Worm (Caenorhabditis elegans) whole organism, L4 larva: ENCODE results near the gene F58F9.6.
A peak's percentile ranks its signal among the peaks of the same experiment; 100 is the strongest.

ENCODE experiments used
- D1046.2 ChIP-seq: fragments of 200-800 bp; sonication (Bioruptor generic); IDR thresholded peaks from 2 replicates; pipeline ENCODE4 v1.3.6; 2022; ENCODE audit warnings: missing genetic modification characterization, missing compliant biosample characterization
- F10B5.3 ChIP-seq: sonication (generic microtip); optimal IDR thresholded peaks from 2 replicates; lab custom pipeline; 2016; ENCODE audit warnings: mild to moderate bottlenecking, missing genetic modification characterization, missing compliant biosample characterization
- F44E2.7 ChIP-seq: fragments of 200-800 bp; sonication (Bioruptor generic); IDR thresholded peaks from 2 replicates; pipeline ENCODE4 v2.1.2; 2022; ENCODE audit warnings: missing genetic modification characterization, missing compliant biosample characterization
- T20F7.1 ChIP-seq: fragments of 200-800 bp; sonication (Bioruptor generic); optimal IDR thresholded peaks from 2 replicates; lab custom pipeline; 2018; ENCODE audit warnings: mild to moderate bottlenecking, missing genetic modification characterization, missing compliant biosample characterization
- Y48G9A.11 ChIP-seq: fragments of 200-800 bp; sonication (Bioruptor generic); IDR thresholded peaks from 2 replicates; pipeline ENCODE4 v1.3.6; 2022; ENCODE audit warnings: missing genetic modification reagents, missing genetic modification characterization, missing compliant biosample characterization
- Y5F2A.4 ChIP-seq: fragments of 200-800 bp; sonication (Bioruptor generic); optimal IDR thresholded peaks from 2 replicates; lab custom pipeline; 2018; ENCODE audit warnings: mild to moderate bottlenecking, missing genetic modification characterization, missing compliant biosample characterization
- Y75B8A.6 ChIP-seq: fragments of 200-800 bp; sonication (Bioruptor generic); IDR thresholded peaks from 2 replicates; pipeline ENCODE4 v1.3.6; 2022; ENCODE audit warnings: missing genetic modification reagents, missing genetic modification characterization, missing compliant biosample characterization
- aha-1 ChIP-seq: fragments of 150-350 bp; peaks from one replicate; lab custom pipeline; 2014; ENCODE audit warnings: missing biosample characterization, missing genetic modification characterization
- ama-1 ChIP-seq: fragments of 150-350 bp; optimal IDR thresholded peaks from 2 replicates; lab custom pipeline; 2014; ENCODE audit warnings: inconsistent platforms, mixed read lengths
- ceh-20 ChIP-seq: fragments of 200-800 bp; sonication (Bioruptor generic); IDR thresholded peaks from 2 replicates; pipeline ENCODE4 v1.3.6; 2022; ENCODE audit warnings: missing genetic modification reagents, missing genetic modification characterization, missing compliant biosample characterization
- ceh-32 ChIP-seq: sonication (generic microtip); optimal IDR thresholded peaks from 2 replicates; lab custom pipeline; 2016; ENCODE audit warnings: mild to moderate bottlenecking, missing genetic modification characterization, missing compliant biosample characterization; ENCODE audit not compliant: poor library complexity
- ctbp-1 ChIP-seq: fragments of 200-800 bp; sonication (Bioruptor generic); IDR thresholded peaks from 2 replicates; pipeline ENCODE4 v1.3.6; 2022; ENCODE audit warnings: missing genetic modification reagents, missing genetic modification characterization, missing compliant biosample characterization
- daf-16 ChIP-seq, 3 experiments: sonication (generic microtip); optimal IDR thresholded peaks; 2 replicates each; lab custom pipeline; 2016 to 2017; ENCODE audit warnings: missing genetic modification characterization in 3 of 3, missing genetic modification reagents in 3 of 3, mild to moderate bottlenecking in 2 of 3, missing compliant biosample characterization in 2 of 3, missing biosample characterization in 1 of 3, moderate library complexity in 1 of 3
- daf-19 ChIP-seq: fragments of 200-800 bp; sonication (Bioruptor generic); conservative IDR thresholded peaks from 2 replicates; pipeline ENCODE4 v1.3.6; 2022; ENCODE audit warnings: missing genetic modification characterization, missing compliant biosample characterization
- daf-8 ChIP-seq: fragments of 200-800 bp; sonication (Bioruptor generic); IDR thresholded peaks from 2 replicates; pipeline ENCODE4 v1.3.6; 2022; ENCODE audit warnings: missing genetic modification characterization, missing compliant biosample characterization
- dmd-6 ChIP-seq: fragments of 200-800 bp; sonication (Bioruptor generic); IDR thresholded peaks from 2 replicates; pipeline ENCODE4 v1.3.6; 2022; ENCODE audit warnings: missing genetic modification reagents, missing genetic modification characterization, missing compliant biosample characterization
- dve-1 ChIP-seq: sonication (generic microtip); optimal IDR thresholded peaks from 2 replicates; lab custom pipeline; 2017; ENCODE audit warnings: antibody characterized with exemption, mild to moderate bottlenecking, missing genetic modification characterization, missing compliant biosample characterization; ENCODE audit not compliant: insufficient read depth
- fos-1 ChIP-seq: fragments of 150-350 bp; optimal IDR thresholded peaks from 2 replicates; lab custom pipeline; 2014; ENCODE audit warnings: missing biosample characterization, missing genetic modification characterization
- hlh-11 ChIP-seq: fragments of 200-800 bp; sonication (Bioruptor generic); optimal IDR thresholded peaks from 2 replicates; lab custom pipeline; 2018; ENCODE audit warnings: mild to moderate bottlenecking, missing genetic modification characterization, missing compliant biosample characterization
- hlh-30 ChIP-seq: sonication (generic microtip); optimal IDR thresholded peaks from 2 replicates; lab custom pipeline; 2017; ENCODE audit warnings: antibody characterized with exemption, mild to moderate bottlenecking, missing genetic modification characterization, missing compliant biosample characterization; ENCODE audit not compliant: insufficient read depth
- hmg-1.1 ChIP-seq: fragments of 200-800 bp; sonication (Bioruptor generic); IDR thresholded peaks from 2 replicates; pipeline ENCODE4 v1.3.6; 2022; ENCODE audit warnings: missing genetic modification reagents, missing genetic modification characterization, missing compliant biosample characterization
- jun-1 ChIP-seq: fragments of 150-350 bp; optimal IDR thresholded peaks from 2 replicates; lab custom pipeline; 2014; ENCODE audit warnings: missing biosample characterization, missing genetic modification reagents, missing genetic modification characterization
- lin-15B ChIP-seq: fragments of 150-350 bp; sonication (generic microtip); optimal IDR thresholded peaks from 3 replicates; lab custom pipeline; 2014; ENCODE audit warnings: missing biosample characterization, missing genetic modification characterization
- lin-29 ChIP-seq: fragments of 200-800 bp; sonication (Bioruptor generic); IDR thresholded peaks from 2 replicates; pipeline ENCODE4 v1.3.6; 2022; ENCODE audit warnings: missing genetic modification reagents, missing genetic modification characterization, missing compliant biosample characterization
- lin-39 ChIP-seq: fragments of 150-350 bp; optimal IDR thresholded peaks from 2 replicates; lab custom pipeline; 2014; ENCODE audit warnings: missing biosample characterization, missing genetic modification reagents, missing genetic modification characterization
- mdt-29 ChIP-seq: fragments of 200-800 bp; sonication (Bioruptor generic); IDR thresholded peaks from 2 replicates; pipeline ENCODE4 v1.3.6; 2022; ENCODE audit warnings: missing genetic modification reagents, missing genetic modification characterization, missing compliant biosample characterization
- mep-1 ChIP-seq: fragments of 150-350 bp; sonication (generic microtip); optimal IDR thresholded peaks from 3 replicates; lab custom pipeline; 2014; ENCODE audit warnings: missing biosample characterization, missing genetic modification characterization
- mxl-2 ChIP-seq: fragments of 200-800 bp; sonication (Bioruptor generic); conservative IDR thresholded peaks from 2 replicates; pipeline ENCODE4 v1.3.6; 2022; ENCODE audit warnings: missing genetic modification reagents, missing genetic modification characterization, missing compliant biosample characterization
- nhr-10 ChIP-seq: fragments of 150-350 bp; optimal IDR thresholded peaks from 2 replicates; lab custom pipeline; 2014; ENCODE audit warnings: missing biosample characterization, missing genetic modification characterization
- nhr-237 ChIP-seq: sonication (generic microtip); optimal IDR thresholded peaks from 2 replicates; lab custom pipeline; 2017; ENCODE audit warnings: missing biosample characterization, missing genetic modification characterization
- nhr-28 ChIP-seq: fragments of 150-350 bp; optimal IDR thresholded peaks from 2 replicates; lab custom pipeline; 2014; ENCODE audit warnings: missing biosample characterization, missing genetic modification characterization
- nhr-41 ChIP-seq: fragments of 200-800 bp; sonication (Bioruptor generic); IDR thresholded peaks from 2 replicates; pipeline ENCODE4 v1.3.6; 2022; ENCODE audit warnings: missing genetic modification reagents, missing genetic modification characterization, missing compliant biosample characterization
- nhr-6 ChIP-seq: fragments of 150-350 bp; optimal IDR thresholded peaks from 2 replicates; lab custom pipeline; 2014; ENCODE audit warnings: missing biosample characterization, missing genetic modification characterization
- nhr-76 ChIP-seq: fragments of 150-350 bp; optimal IDR thresholded peaks from 2 replicates; lab custom pipeline; 2014; ENCODE audit warnings: missing biosample characterization, missing genetic modification characterization
- pqm-1 ChIP-seq: sonication (generic microtip); optimal IDR thresholded peaks from 2 replicates; lab custom pipeline; 2017; ENCODE audit warnings: missing biosample characterization, missing genetic modification characterization
- rbr-2 ChIP-seq: sonication (generic microtip); optimal IDR thresholded peaks from 2 replicates; lab custom pipeline; 2016; ENCODE audit warnings: missing genotype, missing genetic modification characterization, missing compliant biosample characterization
- sdz-12 ChIP-seq: fragments of 200-800 bp; sonication (Bioruptor generic); optimal IDR thresholded peaks from 2 replicates; lab custom pipeline; 2018; ENCODE audit warnings: mild to moderate bottlenecking, missing genetic modification characterization, missing compliant biosample characterization
- spr-3 ChIP-seq: fragments of 200-800 bp; sonication (Bioruptor generic); optimal IDR thresholded peaks from 2 replicates; lab custom pipeline; 2018; ENCODE audit warnings: mild to moderate bottlenecking, missing genetic modification characterization, missing compliant biosample characterization
- tag-97 ChIP-seq: fragments of 200-800 bp; sonication (Bioruptor generic); IDR thresholded peaks from 2 replicates; pipeline ENCODE4 v1.3.6; 2022; ENCODE audit warnings: missing genetic modification characterization, missing compliant biosample characterization
- tra-1 ChIP-seq: fragments of 200-800 bp; sonication (Bioruptor generic); IDR thresholded peaks from 2 replicates; pipeline ENCODE4 v1.3.6; 2022; ENCODE audit warnings: missing genetic modification reagents, missing genetic modification characterization, missing compliant biosample characterization
- unc-62 ChIP-seq, 3 experiments: fragments of 150-350 bp in 1 of 3; sonication (generic microtip); optimal IDR thresholded peaks in 2 of 3; peaks in 1 of 3; 1 replicate in 1 of 3; 2 replicates in 2 of 3; lab custom pipeline; 2014 to 2017; ENCODE audit warnings: missing biosample characterization in 3 of 3, missing genetic modification characterization in 3 of 3, missing genetic modification reagents in 3 of 3, missing genotype in 1 of 3
- vab-7 ChIP-seq: fragments of 200-800 bp; sonication (Bioruptor generic); IDR thresholded peaks from 2 replicates; pipeline ENCODE4 v1.3.6; 2022; ENCODE audit warnings: missing genetic modification reagents, missing genetic modification characterization, missing compliant biosample characterization
- zfp-3 ChIP-seq: fragments of 200-800 bp; sonication (Bioruptor generic); conservative IDR thresholded peaks from 2 replicates; pipeline ENCODE4 v1.3.6; 2022; ENCODE audit warnings: missing genetic modification reagents, missing genetic modification characterization, missing compliant biosample characterization

F58F9.6 gene

DNA sequence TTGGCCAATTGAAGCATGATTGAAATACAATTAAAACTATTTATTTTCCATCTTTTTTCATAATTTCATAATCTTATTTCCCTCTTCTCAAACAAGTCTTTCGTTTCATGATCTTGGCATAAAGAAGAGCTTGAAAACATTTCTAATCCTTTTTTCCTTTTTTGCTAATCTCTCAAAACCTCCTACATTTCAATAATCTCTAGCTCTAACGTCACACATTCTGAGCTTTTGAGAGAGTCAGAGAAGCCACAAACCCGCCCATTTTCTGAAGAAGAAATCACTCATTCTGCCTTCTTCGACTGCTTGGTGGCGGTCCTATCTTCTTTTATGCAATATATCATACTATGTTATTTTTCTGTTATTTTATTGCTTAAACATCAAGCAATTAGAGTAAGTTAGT lies 12.2 kb upstream of the F58F9.6 start, which contains the start of gene F58F9.1:
Gene F58F9.1 (plus strand): TSS at position 251 of the 400 bp plus-strand sequence.
- TF ChIP-seq hlh-30 (peak; percentile 6), Y48G9A.11 (GFP tag; lab: Robert Waterston, UW) (no peak), aha-1 (tag; lab: Kevin White, UChicago) (peak; percentile 44), unc-62 (GFP tag; optimal IDR thresholded peaks at IDR 0.05 in 1 of 2; lab: Kevin White, UChicago) (peak in 1 of 2 experiments; percentile 16), unc-62 (tag; optimal IDR thresholded peaks at IDR 0.05; lab: Kevin White, UChicago) (no peak), hmg-1.1 (GFP tag; lab: Robert Waterston, UW) (no peak), ctbp-1 (no peak), nhr-41 (no peak), nhr-237 (tag; lab: Kevin White, UChicago) (no peak), spr-3 (GFP tag; lab: Kevin White, UChicago) (no peak)
- TF ChIP-seq, all 104 proteins: peak for 3

DNA sequence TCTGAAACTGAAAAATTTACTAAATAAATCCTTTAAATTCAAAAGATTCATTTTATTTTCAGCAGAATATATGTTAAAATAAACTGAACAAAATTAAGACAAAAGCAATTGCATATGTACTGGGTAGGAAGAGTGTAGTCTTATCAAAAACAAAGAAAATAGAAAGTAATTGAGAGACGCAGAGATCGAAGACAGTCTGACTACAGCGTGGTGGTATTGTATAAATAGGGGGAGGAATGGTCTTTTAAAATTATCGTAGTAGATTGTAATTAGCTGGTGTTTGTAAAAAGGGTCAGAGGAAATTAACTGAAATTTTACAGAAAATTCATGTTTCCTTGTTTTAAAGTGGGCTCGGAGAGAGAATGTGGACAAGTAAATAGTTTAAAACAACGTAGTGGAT lies 11.1 kb upstream of the F58F9.6 start, which contains the start of gene acox-3:
Gene acox-3 (minus strand): TSS at position 7 of the 400 bp plus-strand sequence.
- TF ChIP-seq daf-19 (GFP tag; lab: Robert Waterston, UW), result no peak
- TF ChIP-seq D1046.2, result no peak
- TF ChIP-seq Y75B8A.6 (GFP tag; lab: Robert Waterston, UW), result no peak
- peak; percentile 40 for TF ChIP-seq dve-1 (tag; lab: Kevin White, UChicago)
- no peak for TF ChIP-seq lin-39 (tag; lab: Kevin White, UChicago)
- no peak for TF ChIP-seq nhr-41
- TF ChIP-seq lin-15B (tag; lab: Kevin White, UChicago), result no peak
- TF ChIP-seq nhr-6 (tag; lab: Kevin White, UChicago), result no peak
- TF ChIP-seq F10B5.3, result no peak
- TF ChIP-seq pqm-1 (tag; lab: Kevin White, UChicago), result peak; percentile 53
- peak; percentile 66 for TF ChIP-seq nhr-28
- no peak for TF ChIP-seq tag-97
- TF ChIP-seq ceh-32 (tag; lab: Kevin White, UChicago), result no peak
- TF ChIP-seq hlh-11 (tag; lab: Kevin White, UChicago), result no peak
- no peak for TF ChIP-seq daf-16 (GFP tag; optimal IDR thresholded peaks at IDR 0.05; lab: Kevin White, UChicago)
- peak; percentile 88 for TF ChIP-seq daf-16 (tag; optimal IDR thresholded peaks at IDR 0.05; lab: Kevin White, UChicago)
- TF ChIP-seq F44E2.7, result no peak
- no peak for TF ChIP-seq nhr-76
- no peak for TF ChIP-seq sdz-12 (GFP tag; lab: Kevin White, UChicago)
- TF ChIP-seq dmd-6 (GFP tag; lab: Robert Waterston, UW), result 0 out of 2 replicates have a peak, but pooled peaks have one; percentile 13
- TF ChIP-seq ceh-20 (GFP tag; lab: Robert Waterston, UW), result no peak
- no peak for TF ChIP-seq rbr-2 (tag; lab: Kevin White, UChicago)
- no peak for TF ChIP-seq mdt-29 (GFP tag; lab: Robert Waterston, UW)

DNA sequence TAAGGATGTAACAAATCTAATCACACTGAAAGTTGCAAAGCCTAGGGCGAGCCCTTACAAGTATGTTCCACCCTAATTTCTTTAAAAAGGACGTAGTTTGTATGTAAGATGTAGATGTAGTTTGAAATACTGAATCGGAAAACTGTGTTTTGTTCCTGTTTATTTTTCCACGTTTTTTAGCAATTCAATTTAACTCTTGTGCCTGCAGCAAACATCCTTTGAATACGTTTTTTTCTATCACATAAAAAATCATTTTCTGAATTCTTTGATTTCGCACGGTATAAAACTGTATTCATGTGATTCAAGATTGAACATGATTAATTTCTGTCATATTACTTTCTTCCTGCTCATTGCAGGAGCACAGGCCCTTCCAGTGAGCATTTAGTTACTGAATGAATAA lies 2.6 kb upstream of the F58F9.6 start, which contains the start of gene F58F9.9:
Gene F58F9.9 (plus strand): TSS at position 301 of the 400 bp plus-strand sequence.
- TF ChIP-seq lin-29 (no peak), Y5F2A.4 (GFP tag; lab: Kevin White, UChicago) (no peak), tra-1 (GFP tag; lab: Robert Waterston, UW) (no peak), spr-3 (GFP tag; lab: Kevin White, UChicago) (no peak), nhr-28 (no peak), nhr-237 (tag; lab: Kevin White, UChicago) (no peak), F44E2.7 (no peak), hmg-1.1 (GFP tag; lab: Robert Waterston, UW) (no peak), daf-8 (GFP tag; lab: Robert Waterston, UW) (no peak)

DNA sequence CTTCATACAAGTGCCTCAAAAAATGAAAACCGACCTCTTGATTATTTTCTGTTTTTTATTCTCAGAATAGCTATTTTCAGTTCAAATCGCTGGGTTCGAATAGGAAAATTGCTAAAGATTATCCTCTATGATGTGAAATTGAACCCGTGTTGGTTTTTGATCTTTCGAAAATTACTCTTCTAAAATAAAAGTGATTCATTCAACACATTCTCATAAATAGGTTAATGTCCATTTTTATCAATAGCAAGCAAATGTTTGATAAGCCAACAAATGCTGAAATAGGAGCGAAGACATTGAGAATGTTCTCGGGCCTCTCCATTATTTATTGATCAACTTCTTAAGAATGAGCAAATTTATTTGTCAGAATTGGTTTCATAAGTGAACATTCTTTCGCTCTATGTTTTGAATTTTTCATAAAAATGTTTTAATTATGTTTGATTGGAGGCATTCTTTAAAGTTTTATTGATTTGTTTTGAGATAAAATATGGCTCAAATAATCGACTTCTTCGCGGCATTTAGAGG lies 4.6 kb downstream of the F58F9.6 start, which contains the start of gene F58F9.3:
Gene F58F9.3 (plus strand): TSS at position 472 of the 522 bp plus-strand sequence.
- TF ChIP-seq nhr-237 (tag; lab: Kevin White, UChicago) (no peak), mxl-2 (GFP tag; lab: Robert Waterston, UW) (no peak), mep-1 (tag; lab: Kevin White, UChicago) (no peak), dmd-6 (GFP tag; lab: Robert Waterston, UW) (peak; percentile 25; the same call in 1 of the 2 replicates), vab-7 (GFP tag; lab: Robert Waterston, UW) (no peak), ama-1 (lab: Kevin White, UChicago) (no peak), fos-1 (tag; lab: Kevin White, UChicago) (no peak), daf-16 (GFP tag; optimal IDR thresholded peaks at IDR 0.05; lab: Kevin White, UChicago) (no peak), daf-16 (tag; optimal IDR thresholded peaks at IDR 0.05; lab: Kevin White, UChicago) (peak; percentile 79), nhr-41 (no peak), Y75B8A.6 (GFP tag; lab: Robert Waterston, UW) (no peak), aha-1 (tag; lab: Kevin White, UChicago) (peak; percentile 73), unc-62 (GFP tag; optimal IDR thresholded peaks at IDR 0.05 in 1 of 2; lab: Kevin White, UChicago) (peak in 1 of 2 experiments; percentile 88), unc-62 (tag; optimal IDR thresholded peaks at IDR 0.05; lab: Kevin White, UChicago) (no peak), jun-1 (tag; lab: Kevin White, UChicago) (no peak), dve-1 (tag; lab: Kevin White, UChicago) (peak; percentile 30), nhr-28 (peak; percentile 48), zfp-3 (GFP tag; lab: Robert Waterston, UW) (no peak), T20F7.1 (no peak), nhr-10 (no peak), hlh-30 (no peak)
